Fruit fly (Drosophila melanogaster): ENCODE results near the gene Gdh.

- TF ChIP-seq CG8478 (optimal IDR thresholded peaks at IDR 0.05) (no peak), CTCF (optimal IDR thresholded peaks at IDR 0.05) (no peak)
These were observed 15.5 kb downstream of the Gdh start, which contains the start of gene CG13601 for dm6 chr3R:23927429-23927828.

Measured in S2 (cell line).